Fruit fly (Drosophila melanogaster): ENCODE data around the gene CG44013.
A peak's percentile ranks its signal among the peaks of the same experiment; 100 is the strongest.

DNA sequence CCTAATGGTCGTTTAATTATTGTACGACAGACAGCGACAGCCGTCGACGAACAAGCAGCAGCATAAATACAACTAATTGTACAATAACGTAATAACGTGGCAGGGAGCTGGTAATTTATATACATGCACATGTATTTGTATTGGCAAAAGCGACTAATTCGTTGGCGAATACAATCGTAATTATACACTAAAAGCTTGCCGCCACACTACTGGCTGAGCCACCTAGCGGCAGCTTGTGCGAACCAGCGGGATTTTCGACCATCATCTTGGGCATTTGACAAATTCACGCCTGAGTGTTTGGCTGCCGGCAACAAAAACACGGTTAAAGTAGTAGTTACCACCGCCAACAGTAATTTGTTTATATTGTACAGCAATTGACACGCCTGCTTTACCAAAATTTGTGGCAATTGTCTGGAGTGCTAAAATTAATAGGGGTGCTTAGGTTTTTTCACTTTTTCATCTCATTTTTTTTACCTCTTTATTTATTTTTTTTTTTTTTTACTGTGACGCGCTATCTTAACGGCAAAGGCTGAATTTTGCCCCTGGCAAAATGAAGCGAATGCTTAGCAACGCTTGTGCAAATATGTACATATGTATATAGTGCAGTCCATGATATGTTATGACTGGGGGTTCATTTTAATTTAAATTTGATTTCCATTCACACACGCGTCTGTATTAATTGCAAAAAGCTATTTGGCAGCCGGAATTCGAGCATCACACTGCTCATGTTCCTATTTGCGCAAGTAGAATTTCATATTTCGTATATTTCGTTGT lies 41.5 kb downstream of the CG44013 start:
- no peak for TF ChIP-seq CG14711 (tag; optimal IDR thresholded peaks at IDR 0.05)
- no peak for TF ChIP-seq ovo (GFP tag; optimal IDR thresholded peaks at IDR 0.05)
- TF ChIP-seq Hr96 (GFP tag; optimal IDR thresholded peaks at IDR 0.05), result no peak
- TF ChIP-seq CG33017 (tag; optimal IDR thresholded peaks at IDR 0.05), result no peak
- TF ChIP-seq CG7045 (GFP tag; optimal IDR thresholded peaks at IDR 0.05), result no peak
- peak; percentile 48 for TF ChIP-seq kay (GFP tag; ENCODE audit: borderline replicate concordance)
- TF ChIP-seq CG1620 (GFP tag; optimal IDR thresholded peaks at IDR 0.05), result no peak
